Fruit fly (Drosophila melanogaster): ENCODE data around the gene CG13004.
A peak's percentile ranks its signal among the peaks of the same experiment; 100 is the strongest.

CG13004 gene

dm6 chrX:16830081-16830480, 5.2 kb downstream of the CG13004 start:
- TF ChIP-seq sens (GFP tag), result peak; percentile 74
- no peak for TF ChIP-seq Sry-β (GFP tag; optimal IDR thresholded peaks at IDR 0.05)

DNA sequence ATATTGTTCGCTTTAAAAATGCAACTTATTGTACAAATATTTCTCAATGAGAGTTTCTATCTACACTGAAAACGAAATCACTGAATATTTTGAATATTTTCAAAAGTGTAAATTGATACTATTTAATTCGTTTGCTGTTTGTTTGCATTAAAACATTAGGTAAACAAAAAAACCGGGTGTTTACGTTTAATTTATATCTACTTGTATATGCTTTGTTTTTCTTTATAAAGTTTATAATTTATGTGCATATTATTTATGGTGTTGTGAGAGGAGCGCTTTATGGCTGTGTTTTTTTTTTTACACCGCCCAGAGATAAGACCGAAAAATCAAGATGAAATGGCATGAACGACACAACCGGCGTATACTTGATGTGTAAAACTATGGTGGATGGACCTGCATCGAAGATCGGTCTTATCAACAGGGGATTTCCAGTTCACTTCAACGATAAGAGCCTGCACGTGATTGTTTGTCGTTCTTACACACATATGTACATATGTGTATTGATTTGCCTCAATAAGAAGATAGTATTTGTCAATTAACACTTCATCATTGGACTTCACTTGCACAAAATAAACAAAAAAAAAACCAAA, 5.8 kb downstream of the CG13004 start:
- TF ChIP-seq hkb (optimal IDR thresholded peaks at IDR 0.05), result no peak
- peak; percentile 28; the same call in 1 of the 2 replicates for TF ChIP-seq hkb (GFP tag; IDR thresholded peaks at IDR 0.05)
- no peak for TF ChIP-seq insv (GFP tag; optimal IDR thresholded peaks at IDR 0.05)
- peak; percentile 4 for TF ChIP-seq CG7556 (GFP tag; optimal IDR thresholded peaks at IDR 0.05)
- no peak for TF ChIP-seq schlank (tag; optimal IDR thresholded peaks at IDR 0.05)
- TF ChIP-seq grau (tag; optimal IDR thresholded peaks at IDR 0.05), result peak; percentile 13
- 0 out of 2 replicates have a peak, but pooled peaks have one; percentile 13 for TF ChIP-seq CG4730 (GFP tag; IDR thresholded peaks at IDR 0.05)
- 0 out of 2 replicates have a peak, but pooled peaks have one; percentile 29 for TF ChIP-seq CG6689 (GFP tag; IDR thresholded peaks at IDR 0.05)
- TF ChIP-seq CG15514 (GFP tag; optimal IDR thresholded peaks at IDR 0.05), result peak; percentile 4
- no peak for TF ChIP-seq CG1602 (GFP tag; optimal IDR thresholded peaks at IDR 0.05)
- TF ChIP-seq Hr51 (GFP tag; optimal IDR thresholded peaks at IDR 0.05), result peak in 1 of 2 experiments; percentile 46
- TF ChIP-seq CG1233 (GFP tag; optimal IDR thresholded peaks at IDR 0.05), result no peak
- peak; percentile 44 for TF ChIP-seq CG2678 (tag; optimal IDR thresholded peaks at IDR 0.05)
- peak; percentile 17; the same call in 1 of the 2 replicates for TF ChIP-seq Xrp1 (GFP tag; IDR thresholded peaks at IDR 0.05)
- 0 out of 4 replicates have a peak, but pooled peaks have one; percentile 20 for TF ChIP-seq chinmo (GFP tag; IDR thresholded peaks at IDR 0.05; ENCODE audit: partially characterized antibody)
- no peak for TF ChIP-seq CG33213 (GFP tag; optimal IDR thresholded peaks at IDR 0.05)
- TF ChIP-seq stwl (tag; optimal IDR thresholded peaks at IDR 0.05), result no peak
- peak; percentile 34 for TF ChIP-seq unpg (GFP tag; optimal IDR thresholded peaks at IDR 0.05)
- no peak for TF ChIP-seq Med (GFP tag)
- no peak for TF ChIP-seq disco-r (GFP tag; optimal IDR thresholded peaks at IDR 0.05)
- no peak for TF ChIP-seq CG17328 (GFP tag; IDR thresholded peaks at IDR 0.05)
- peak; percentile 5 for TF ChIP-seq sd (tag; optimal IDR thresholded peaks at IDR 0.05)
- no peak for TF ChIP-seq CG3163 (GFP tag; optimal IDR thresholded peaks at IDR 0.05)
- TF ChIP-seq CG7839 (tag; optimal IDR thresholded peaks at IDR 0.05), result peak; percentile 18
- TF ChIP-seq gem (tag; optimal IDR thresholded peaks at IDR 0.05), result peak; percentile 39
- no peak for TF ChIP-seq CG1832 (GFP tag; optimal IDR thresholded peaks at IDR 0.05)
- TF ChIP-seq vvl (GFP tag; IDR thresholded peaks at IDR 0.05), result peak; percentile 53
- TF ChIP-seq CG34376 (GFP tag; optimal IDR thresholded peaks at IDR 0.05), result peak; percentile 44
- 0 out of 2 replicates have a peak, but pooled peaks have one; percentile 27 for TF ChIP-seq CG31441 (GFP tag; IDR thresholded peaks at IDR 0.05)
- TF ChIP-seq lab (GFP tag; optimal IDR thresholded peaks at IDR 0.05), result peak; percentile 23
- peak; percentile 33 for TF ChIP-seq PHDP (tag; optimal IDR thresholded peaks at IDR 0.05)
- TF ChIP-seq CG11504 (tag; optimal IDR thresholded peaks at IDR 0.05), result peak; percentile 35
- peak; percentile 2 for TF ChIP-seq CoRest (tag; optimal IDR thresholded peaks at IDR 0.05)
- TF ChIP-seq row (GFP tag; IDR thresholded peaks at IDR 0.05), result peak; percentile 31; the same call in 1 of the 3 replicates
- TF ChIP-seq cas (GFP tag; IDR thresholded peaks at IDR 0.05), result no peak
- peak; percentile 27 for TF ChIP-seq dmrt99B (tag; optimal IDR thresholded peaks at IDR 0.05)
- peak; percentile 41 for TF ChIP-seq CG15269 (tag; optimal IDR thresholded peaks at IDR 0.05)
- peak; percentile 20 for TF ChIP-seq Abd-B (GFP tag; optimal IDR thresholded peaks at IDR 0.05)
- peak; percentile 25; the same call in 1 of the 2 replicates for TF ChIP-seq Atf6 (GFP tag; IDR thresholded peaks at IDR 0.05)
- no peak for TF ChIP-seq abd-A (tag; optimal IDR thresholded peaks at IDR 0.05)
- TF ChIP-seq bsh (GFP tag; optimal IDR thresholded peaks at IDR 0.05), result peak in 1 of 2 experiments; percentile 12
- TF ChIP-seq Drgx (GFP tag; IDR thresholded peaks at IDR 0.05), result peak; percentile 13; the same call in 1 of the 2 replicates
- no peak for TF ChIP-seq CG33557 (GFP tag; optimal IDR thresholded peaks at IDR 0.05)
- peak; percentile 31 for TF ChIP-seq Ets65A (GFP tag)
- peak; percentile 55 for TF ChIP-seq Sox102F (GFP tag; optimal IDR thresholded peaks at IDR 0.05)
- TF ChIP-seq sens (GFP tag), result peak; percentile 42

Measured in whole organism, embryonic.